Worm (Caenorhabditis elegans) whole organism, late embryonic: ENCODE data around the gene C08E3.13.

Source experiments
- dve-1 ChIP-seq: sonication (generic microtip); optimal IDR thresholded peaks from 2 replicates; lab custom pipeline; 2017; ENCODE audit warnings: antibody characterized with exemption, mild to moderate bottlenecking, missing genetic modification characterization, missing compliant biosample characterization
- elt-2 ChIP-seq: sonication (generic microtip); optimal IDR thresholded peaks from 2 replicates; lab custom pipeline; 2016; ENCODE audit warnings: missing genetic modification reagents, missing genetic modification characterization, missing compliant biosample characterization
- nfya-1 ChIP-seq: sonication (generic microtip); optimal IDR thresholded peaks from 2 replicates; lab custom pipeline; 2017; ENCODE audit warnings: missing genetic modification characterization, mild to moderate bottlenecking, missing compliant biosample characterization, antibody characterized with exemption, moderate library complexity

DNA sequence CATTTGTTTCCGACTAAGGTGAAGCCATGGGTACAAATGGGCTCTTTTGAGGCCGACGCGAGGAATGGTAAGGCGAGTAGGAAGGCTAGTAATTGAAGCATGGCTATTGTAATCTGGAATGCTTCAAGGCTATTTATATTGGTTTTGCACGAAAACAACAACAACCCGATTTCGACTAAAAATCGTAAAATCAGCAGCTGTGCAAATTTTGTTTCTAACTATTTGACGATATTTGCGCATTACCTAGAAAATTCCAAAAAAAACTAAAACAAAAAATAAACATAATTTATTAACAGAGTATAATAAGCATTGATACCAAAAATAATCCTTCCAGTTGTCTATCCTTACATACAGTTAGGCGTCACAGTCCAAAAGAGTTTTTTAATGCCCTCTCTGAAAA, 37.0 kb downstream of the C08E3.13 start, which contains the start of gene clec-20:
- TF ChIP-seq elt-2 (tag; lab: Kevin White, UChicago), result no peak
- no peak for TF ChIP-seq nfya-1 (tag; lab: Kevin White, UChicago)
- no peak for TF ChIP-seq dve-1
